Worm (Caenorhabditis elegans) whole organism, midembryonic: ENCODE results near the gene VZK822L.2.

Experiments used
- T22C8.4 ChIP-seq: fragments of 200-800 bp; sonication (Bioruptor generic); IDR thresholded peaks from 2 replicates; pipeline ENCODE4 v1.3.6; 2022; ENCODE audit warnings: missing genetic modification characterization, missing compliant biosample characterization
- cog-1 ChIP-seq: sonication (generic microtip); optimal IDR thresholded peaks from 2 replicates; lab custom pipeline; 2016; ENCODE audit warnings: missing genetic modification characterization, missing compliant biosample characterization
- flt-1 ChIP-seq: fragments of 200-800 bp; sonication (Bioruptor generic); IDR thresholded peaks from 2 replicates; pipeline ENCODE4 v1.3.6; 2022; ENCODE audit warnings: missing genetic modification characterization, missing compliant biosample characterization
- klf-2 ChIP-seq: fragments of 200-800 bp; sonication (Bioruptor generic); conservative IDR thresholded peaks from 2 replicates; pipeline ENCODE4 v1.3.6; 2022; ENCODE audit warnings: missing genetic modification reagents, missing genetic modification characterization, missing compliant biosample characterization
- med-1 ChIP-seq: sonication (generic microtip); optimal IDR thresholded peaks from 2 replicates; lab custom pipeline; 2017; ENCODE audit warnings: missing genetic modification characterization, mild to moderate bottlenecking, missing compliant biosample characterization, antibody characterized with exemption, missing genetic modification reagents; ENCODE audit not compliant: insufficient read depth
- ref-1 ChIP-seq: fragments of 200-800 bp; sonication (Bioruptor generic); conservative IDR thresholded peaks from 2 replicates; pipeline ENCODE4 v1.3.6; 2022; ENCODE audit warnings: missing genetic modification reagents, missing genetic modification characterization, missing compliant biosample characterization
- tab-1 ChIP-seq: fragments of 200-800 bp; sonication (Bioruptor generic); IDR thresholded peaks from 2 replicates; pipeline ENCODE4 v1.3.6; 2022; ENCODE audit warnings: missing genetic modification characterization, missing compliant biosample characterization
- ztf-23 ChIP-seq: fragments of 200-800 bp; sonication (Bioruptor generic); IDR thresholded peaks from 2 replicates; pipeline ENCODE4 v1.3.6; 2022; ENCODE audit warnings: missing genetic modification reagents, missing genetic modification characterization, missing compliant biosample characterization
- ztf-29 ChIP-seq: fragments of 200-800 bp; sonication (Bioruptor generic); IDR thresholded peaks from 2 replicates; pipeline ENCODE4 v1.3.6; 2022; ENCODE audit warnings: missing genetic modification reagents, missing genetic modification characterization, missing compliant biosample characterization

- TF ChIP-seq flt-1, result no peak
- TF ChIP-seq ztf-23 (GFP tag; lab: Robert Waterston, UW), result no peak
- TF ChIP-seq ref-1 (GFP tag; lab: Robert Waterston, UW), result no peak
- no peak for TF ChIP-seq tab-1
- no peak for TF ChIP-seq klf-2
- TF ChIP-seq ztf-29 (GFP tag; lab: Robert Waterston, UW), result no peak
- no peak for TF ChIP-seq med-1 (GFP tag; lab: Kevin White, UChicago)
- TF ChIP-seq T22C8.4 (GFP tag; lab: Robert Waterston, UW), result no peak
- TF ChIP-seq cog-1 (tag; lab: Kevin White, UChicago), result no peak
These were observed 6.1 kb downstream of the VZK822L.2 start for ce11 chrIV:11917886-11918285.
